Worm (Caenorhabditis elegans): Measurements from ENCODE around the gene nspd-5.

DNA sequence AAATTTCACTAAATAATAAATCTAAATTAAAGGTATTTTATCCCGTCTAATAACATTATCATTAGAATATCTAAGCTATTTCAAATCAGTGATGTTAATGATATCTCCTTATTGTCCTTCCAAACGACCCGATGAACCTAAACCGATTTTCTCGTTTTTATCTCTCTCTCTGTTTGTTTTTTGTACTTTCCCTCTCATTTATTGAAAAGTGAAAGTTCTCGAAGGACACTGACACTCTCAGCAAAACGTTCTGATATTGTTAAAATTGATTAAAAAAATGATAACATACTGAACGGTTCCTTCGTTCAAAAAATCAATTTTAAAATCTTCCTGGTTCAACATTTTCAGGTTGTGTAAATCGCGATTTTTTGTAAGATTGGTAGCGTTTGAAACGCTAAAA lies 15.9 kb upstream of the nspd-5 start, which contains the start of gene F11G11.13:
- TF ChIP-seq ceh-31 (tag; optimal IDR thresholded peaks at IDR 0.05) (no peak), nfya-1 (tag; optimal IDR thresholded peaks at IDR 0.05) (no peak), ceh-19 (GFP tag; optimal IDR thresholded peaks at IDR 0.05) (no peak), zip-5 (tag; optimal IDR thresholded peaks at IDR 0.05) (no peak), pag-3 (tag; optimal IDR thresholded peaks at IDR 0.05; ENCODE audit: borderline replicate concordance) (no peak), pax-1 (tag; optimal IDR thresholded peaks at IDR 0.05) (no peak), pros-1 (tag; optimal IDR thresholded peaks at IDR 0.05) (no peak)

All from whole organism, late embryonic.